Fruit fly (Drosophila melanogaster): Measurements from ENCODE around the gene glob2.

The glob2 gene

dm6 chr3R:6608814-6609213 lies at the start of gene glob2:
Gene glob2, minus strand, starts transcription at chr3R:6608914.
- no peak for TF ChIP-seq Sin3A (optimal IDR thresholded peaks at IDR 0.05)
- TF ChIP-seq insv (optimal IDR thresholded peaks at IDR 0.05) = no peak
- TF ChIP-seq psq (optimal IDR thresholded peaks at IDR 0.05) = no peak
- no peak for TF ChIP-seq Myc (optimal IDR thresholded peaks at IDR 0.05)
- no peak for TF ChIP-seq h (optimal IDR thresholded peaks at IDR 0.05)
- no peak for TF ChIP-seq ttk (optimal IDR thresholded peaks at IDR 0.05)

dm6 chr3R:6657278-6658246 lies 48.8 kb upstream of the glob2 start, which contains the start of the genes CG1307 and twr:
Gene CG1307, minus strand, starts transcription at chr3R:6657442.
Gene twr, plus strand, starts transcription at chr3R:6657882.
- TF ChIP-seq ttk (optimal IDR thresholded peaks at IDR 0.05) = no peak
- no peak for TF ChIP-seq Sin3A (optimal IDR thresholded peaks at IDR 0.05)
- no peak for TF ChIP-seq psq (optimal IDR thresholded peaks at IDR 0.05)
- no peak for TF ChIP-seq Myc (optimal IDR thresholded peaks at IDR 0.05)
- no peak for TF ChIP-seq insv (optimal IDR thresholded peaks at IDR 0.05)
- TF ChIP-seq h (optimal IDR thresholded peaks at IDR 0.05) = no peak

- no peak for TF ChIP-seq Myc (optimal IDR thresholded peaks at IDR 0.05)
- no peak for TF ChIP-seq h (optimal IDR thresholded peaks at IDR 0.05)
These were observed 38.0 kb upstream of the glob2 start, which contains the start of gene Taf1 for dm6 chr3R:6646740-6647139. Gene Taf1, plus strand, starts transcription at chr3R:6646889.

dm6 chr3R:6644334-6644733 lies 35.6 kb upstream of the glob2 start, which contains the start of gene Ass:
Gene Ass, minus strand, starts transcription at chr3R:6644434.
- TF ChIP-seq Myc (optimal IDR thresholded peaks at IDR 0.05) (no peak), insv (optimal IDR thresholded peaks at IDR 0.05) (no peak), Sin3A (optimal IDR thresholded peaks at IDR 0.05) (no peak), ttk (optimal IDR thresholded peaks at IDR 0.05) (no peak), h (optimal IDR thresholded peaks at IDR 0.05) (no peak), psq (optimal IDR thresholded peaks at IDR 0.05) (no peak)

dm6 chr3R:6640932-6641331 lies 32.2 kb upstream of the glob2 start, which contains the start of gene CG31286:
Gene CG31286, plus strand, starts transcription at chr3R:6641232.
- TF ChIP-seq Myc (optimal IDR thresholded peaks at IDR 0.05) (no peak), psq (optimal IDR thresholded peaks at IDR 0.05) (no peak), h (optimal IDR thresholded peaks at IDR 0.05) (no peak), insv (optimal IDR thresholded peaks at IDR 0.05) (no peak), ttk (optimal IDR thresholded peaks at IDR 0.05) (no peak), Sin3A (optimal IDR thresholded peaks at IDR 0.05) (no peak)

- TF ChIP-seq Myc (optimal IDR thresholded peaks at IDR 0.05) (no peak), h (optimal IDR thresholded peaks at IDR 0.05) (no peak), Sin3A (optimal IDR thresholded peaks at IDR 0.05) (no peak), psq (optimal IDR thresholded peaks at IDR 0.05) (no peak), insv (optimal IDR thresholded peaks at IDR 0.05) (no peak), ttk (optimal IDR thresholded peaks at IDR 0.05) (no peak)
These were observed 21.1 kb upstream of the glob2 start, which contains the start of gene sunz for dm6 chr3R:6629851-6630250. Gene sunz, plus strand, starts transcription at chr3R:6630151.

- no peak for TF ChIP-seq insv (optimal IDR thresholded peaks at IDR 0.05)
- no peak for TF ChIP-seq h (optimal IDR thresholded peaks at IDR 0.05)
- no peak for TF ChIP-seq ttk (optimal IDR thresholded peaks at IDR 0.05)
- no peak for TF ChIP-seq Myc (optimal IDR thresholded peaks at IDR 0.05)
- no peak for TF ChIP-seq Sin3A (optimal IDR thresholded peaks at IDR 0.05)
- TF ChIP-seq psq (optimal IDR thresholded peaks at IDR 0.05) = no peak
These were observed 20.5 kb upstream of the glob2 start, which contains the start of gene CG15177 for dm6 chr3R:6629221-6629620. Gene CG15177, minus strand, starts transcription at chr3R:6629321.

dm6 chr3R:6627800-6628199 lies 19.1 kb upstream of the glob2 start, which contains the start of gene sowi:
Gene sowi, minus strand, starts transcription at chr3R:6627900.
- no peak for TF ChIP-seq ttk (optimal IDR thresholded peaks at IDR 0.05)
- TF ChIP-seq insv (optimal IDR thresholded peaks at IDR 0.05) = no peak
- no peak for TF ChIP-seq psq (optimal IDR thresholded peaks at IDR 0.05)
- no peak for TF ChIP-seq h (optimal IDR thresholded peaks at IDR 0.05)
- no peak for TF ChIP-seq Sin3A (optimal IDR thresholded peaks at IDR 0.05)
- no peak for TF ChIP-seq Myc (optimal IDR thresholded peaks at IDR 0.05)

dm6 chr3R:6605142-6605541 lies 3.6 kb downstream of the glob2 start:
- no peak for TF ChIP-seq h (optimal IDR thresholded peaks at IDR 0.05)

dm6 chr3R:6600942-6601341 lies 7.8 kb downstream of the glob2 start, which contains the start of gene CG31482:
Gene CG31482, plus strand, starts transcription at chr3R:6601242.
- no peak for TF ChIP-seq h (optimal IDR thresholded peaks at IDR 0.05)

dm6 chr3R:6597922-6598321 lies 10.8 kb downstream of the glob2 start, which contains the start of gene CG1138:
Gene CG1138, minus strand, starts transcription at chr3R:6598022.
- TF ChIP-seq insv (optimal IDR thresholded peaks at IDR 0.05) (no peak), ttk (optimal IDR thresholded peaks at IDR 0.05) (no peak), h (optimal IDR thresholded peaks at IDR 0.05) (no peak), Sin3A (optimal IDR thresholded peaks at IDR 0.05) (no peak), Myc (optimal IDR thresholded peaks at IDR 0.05) (no peak), psq (optimal IDR thresholded peaks at IDR 0.05) (no peak)

- TF ChIP-seq Sin3A (optimal IDR thresholded peaks at IDR 0.05) (no peak), Myc (optimal IDR thresholded peaks at IDR 0.05) (no peak), h (optimal IDR thresholded peaks at IDR 0.05) (no peak), insv (optimal IDR thresholded peaks at IDR 0.05) (no peak), psq (optimal IDR thresholded peaks at IDR 0.05) (no peak), ttk (optimal IDR thresholded peaks at IDR 0.05) (no peak)
These were observed 15.6 kb downstream of the glob2 start, which contains the start of gene dpr11 for dm6 chr3R:6593068-6593567. Gene dpr11, minus strand, starts transcription at chr3R:6593330.

Data from Kc167 (cell line).